Fruit fly (Drosophila melanogaster) whole organism: ENCODE results near the gene nolo.

Experiments used
- CG8478 ChIP-seq: fragments of >200 bp; optimal IDR thresholded peaks from 2 replicates; lab custom pipeline; 2018; ENCODE audit warnings: inconsistent platforms
- Dll ChIP-seq: fragments of >200 bp; optimal IDR thresholded peaks from 2 replicates; lab custom pipeline; 2017
- pan ChIP-seq: fragments of >200 bp; optimal IDR thresholded peaks from 2 replicates; lab custom pipeline; 2017
- usp ChIP-seq: fragments of >200 bp; optimal IDR thresholded peaks from 2 replicates; lab custom pipeline; 2017; ENCODE audit warnings: missing biosample characterization, missing genetic modification characterization, mixed read lengths

dm6 chr2L:21754011-21754410 lies 70.1 kb downstream of the nolo start:
- TF ChIP-seq usp (GFP tag; lab: Kevin White, UChicago) (no peak), pan (lab: Kevin White, UChicago) (no peak), Dll (lab: Kevin White, UChicago) (no peak), CG8478 (lab: Kevin White, UChicago) (no peak)
